1 fruit fly cellular context compared by ENCODE assay signal in genomic region chr3L:7988828-7989673, dm6.
TF ChIP-seq lines count a peak whose summit lies in the region.

No protein-coding gene starts in this region.

TF ChIP-seq in whole organism, embryonic, 481 proteins besides CTCF, POLR2A, EP300 and RAD21 (continued from another document and continues in another):
- TF ChIP-seq trh (GFP tag; optimal IDR thresholded peaks at IDR 0.05; lab: Kevin White, UChicago) (peak; percentile 9), lbe (GFP tag; optimal IDR thresholded peaks at IDR 0.05; lab: Kevin White, UChicago) (peak; percentile 14), Max (GFP tag; optimal IDR thresholded peaks at IDR 0.05; lab: Kevin White, UChicago) (peak; percentile 65), ase (GFP tag; IDR thresholded peaks at IDR 0.05; lab: Robert Waterston, UW) (peak; percentile 52; the same call in 1 of the 3 replicates), pb (GFP tag; optimal IDR thresholded peaks at IDR 0.05; lab: Kevin White, UChicago) (peak; percentile 35), gem (tag; optimal IDR thresholded peaks at IDR 0.05; lab: Kevin White, UChicago) (peak; percentile 86), Nf-YA (GFP tag; IDR thresholded peaks at IDR 0.05; lab: Robert Waterston, UW) (0 out of 2 replicates have a peak, but pooled peaks have one; percentile 29), tll (GFP tag; optimal IDR thresholded peaks at IDR 0.05; lab: Kevin White, UChicago) (no peak), CG4424 (GFP tag; optimal IDR thresholded peaks at IDR 0.05; lab: Kevin White, UChicago) (peak; percentile 85), prd (optimal IDR thresholded peaks at IDR 0.05; lab: Kevin White, UChicago) (no peak), prd (GFP tag; IDR thresholded peaks at IDR 0.05; lab: Robert Waterston, UW) (peak; percentile 83), CG7745 (tag; optimal IDR thresholded peaks at IDR 0.05; lab: Kevin White, UChicago) (no peak), zfh1 (GFP tag; IDR thresholded peaks at IDR 0.05; lab: Robert Waterston, UW) (peak; percentile 87), cas (GFP tag; IDR thresholded peaks at IDR 0.05; lab: Robert Waterston, UW) (no peak), CG13287 (GFP tag; IDR thresholded peaks at IDR 0.05; lab: Robert Waterston, UW; ENCODE audit: partially characterized antibody) (no peak), sc (optimal IDR thresholded peaks at IDR 0.05; lab: Kevin White, UChicago) (no peak), sc (GFP tag; optimal IDR thresholded peaks at IDR 0.05; lab: Kevin White, UChicago) (peak; percentile 75), CG2202 (tag; optimal IDR thresholded peaks at IDR 0.05; lab: Kevin White, UChicago) (peak; percentile 74), pnt (GFP tag; optimal IDR thresholded peaks at IDR 0.05; lab: Kevin White, UChicago) (peak; percentile 74), Side (GFP tag; optimal IDR thresholded peaks at IDR 0.05; lab: Kevin White, UChicago) (peak; percentile 70), ac (GFP tag; optimal IDR thresholded peaks at IDR 0.05; lab: Kevin White, UChicago) (peak; percentile 53), Lim3 (GFP tag; IDR thresholded peaks at IDR 0.05; lab: Robert Waterston, UW) (no peak), GATAe (GFP tag; conservative IDR thresholded peaks at IDR 0.05; lab: Robert Waterston, UW) (no peak), CG2712 (tag; optimal IDR thresholded peaks at IDR 0.05; lab: Kevin White, UChicago) (peak; percentile 92), onecut (GFP tag; IDR thresholded peaks at IDR 0.05; lab: Robert Waterston, UW) (peak; percentile 29; the same call in 1 of the 2 replicates), CG12236 (GFP tag; optimal IDR thresholded peaks at IDR 0.05; lab: Kevin White, UChicago) (peak; percentile 27), Rx (GFP tag; IDR thresholded peaks at IDR 0.05; lab: Robert Waterston, UW) (peak; percentile 41; the same call in 1 of the 2 replicates), knrl (GFP tag; IDR thresholded peaks at IDR 0.05; lab: Robert Waterston, UW; ENCODE audit: partially characterized antibody) (no peak), CG4617 (GFP tag; optimal IDR thresholded peaks at IDR 0.05; lab: Kevin White, UChicago; ENCODE audit: borderline replicate concordance) (peak; percentile 30), CG8765 (GFP tag; IDR thresholded peaks at IDR 0.05; lab: Robert Waterston, UW) (peak; percentile 86), CG31365 (tag; optimal IDR thresholded peaks at IDR 0.05; lab: Kevin White, UChicago) (no peak), Dip3 (GFP tag; optimal IDR thresholded peaks at IDR 0.05; lab: Kevin White, UChicago) (no peak), CG13775 (GFP tag; optimal IDR thresholded peaks at IDR 0.05; lab: Kevin White, UChicago) (peak; percentile 65), pfk (GFP tag; optimal IDR thresholded peaks at IDR 0.05; lab: Kevin White, UChicago) (no peak), CG5953 (GFP tag; IDR thresholded peaks at IDR 0.05; lab: Robert Waterston, UW) (no peak), da (GFP tag; optimal IDR thresholded peaks at IDR 0.05; lab: Kevin White, UChicago) (no peak), dmrt11E (tag; optimal IDR thresholded peaks at IDR 0.05; lab: Kevin White, UChicago) (peak; percentile 90), Atf-2 (GFP tag; optimal IDR thresholded peaks at IDR 0.05; lab: Kevin White, UChicago) (peak; percentile 22), H2.0 (GFP tag; IDR thresholded peaks at IDR 0.05; lab: Robert Waterston, UW) (no peak), CG15514 (GFP tag; optimal IDR thresholded peaks at IDR 0.05; lab: Kevin White, UChicago) (peak; percentile 10), CG9817 (tag; optimal IDR thresholded peaks at IDR 0.05; lab: Kevin White, UChicago) (peak; percentile 20), CG3281 (GFP tag; optimal IDR thresholded peaks at IDR 0.05; lab: Kevin White, UChicago) (peak; percentile 35), D19B (GFP tag; optimal IDR thresholded peaks at IDR 0.05; lab: Kevin White, UChicago) (no peak), row (GFP tag; IDR thresholded peaks at IDR 0.05; lab: Robert Waterston, UW) (peak; percentile 78), CG11456 (GFP tag; IDR thresholded peaks at IDR 0.05; lab: Robert Waterston, UW) (no peak), phol (tag; optimal IDR thresholded peaks at IDR 0.05; lab: Kevin White, UChicago) (peak; percentile 88), cwo (GFP tag; optimal IDR thresholded peaks at IDR 0.05; lab: Kevin White, UChicago) (peak; percentile 30), zen2 (GFP tag; IDR thresholded peaks at IDR 0.05; lab: Robert Waterston, UW; ENCODE audit: partially characterized antibody) (no peak), CG10209 (GFP tag; optimal IDR thresholded peaks at IDR 0.05; lab: Kevin White, UChicago) (peak; percentile 72), CG33213 (GFP tag; optimal IDR thresholded peaks at IDR 0.05; lab: Kevin White, UChicago) (peak; percentile 60), Hr3 (GFP tag; optimal IDR thresholded peaks at IDR 0.05; lab: Kevin White, UChicago) (peak; percentile 61), CG1603 (tag; optimal IDR thresholded peaks at IDR 0.05; lab: Kevin White, UChicago) (no peak), NfI (GFP tag; optimal IDR thresholded peaks at IDR 0.05; lab: Kevin White, UChicago) (peak; percentile 26), Ets97D (GFP tag; optimal IDR thresholded peaks at IDR 0.05; lab: Kevin White, UChicago) (no peak), unpg (GFP tag; optimal IDR thresholded peaks at IDR 0.05; lab: Kevin White, UChicago) (peak; percentile 68), Sry-β (GFP tag; optimal IDR thresholded peaks at IDR 0.05; lab: Kevin White, UChicago) (peak; percentile 52), CG10267 (tag; optimal IDR thresholded peaks at IDR 0.05; lab: Kevin White, UChicago) (peak; percentile 86), danr (GFP tag; IDR thresholded peaks at IDR 0.05; lab: Robert Waterston, UW) (no peak), fd64A (GFP tag; optimal IDR thresholded peaks at IDR 0.05; lab: Kevin White, UChicago) (peak; percentile 22), D19A (tag; optimal IDR thresholded peaks at IDR 0.05; lab: Kevin White, UChicago) (peak; percentile 69), Meics (GFP tag; optimal IDR thresholded peaks at IDR 0.05; lab: Kevin White, UChicago) (peak; percentile 26), org-1 (GFP tag; optimal IDR thresholded peaks at IDR 0.05; lab: Kevin White, UChicago) (peak; percentile 41), Gug (GFP tag; IDR thresholded peaks at IDR 0.05; lab: Robert Waterston, UW) (peak; percentile 27; the same call in 2 of the 4 replicates), CG17568 (GFP tag; optimal IDR thresholded peaks at IDR 0.05; lab: Kevin White, UChicago) (peak; percentile 26), CG13624 (GFP tag; optimal IDR thresholded peaks at IDR 0.05; lab: Kevin White, UChicago) (no peak), jigr1 (GFP tag; IDR thresholded peaks at IDR 0.05; lab: Robert Waterston, UW) (peak; percentile 37; the same call in 1 of the 3 replicates), z (GFP tag; IDR thresholded peaks at IDR 0.05; lab: Robert Waterston, UW) (no peak; the same call in 2 of the 3 replicates), chm (GFP tag; IDR thresholded peaks at IDR 0.05; lab: Robert Waterston, UW) (peak; percentile 42; the same call in 1 of the 2 replicates), NC2β (GFP tag; optimal IDR thresholded peaks at IDR 0.05; lab: Kevin White, UChicago) (peak; percentile 36), CG18619 (GFP tag; optimal IDR thresholded peaks at IDR 0.05; lab: Kevin White, UChicago) (peak; percentile 57), en (GFP tag; optimal IDR thresholded peaks at IDR 0.05; lab: Kevin White, UChicago) (peak; percentile 17), CG1024 (GFP tag; IDR thresholded peaks at IDR 0.05; lab: Robert Waterston, UW) (peak; percentile 53), vnd (GFP tag; IDR thresholded peaks at IDR 0.05; lab: Robert Waterston, UW; ENCODE audit: partially characterized antibody) (no peak), kay (GFP tag; optimal IDR thresholded peaks at IDR 0.05; lab: Kevin White, UChicago) (peak; percentile 14), CoRest (tag; optimal IDR thresholded peaks at IDR 0.05; lab: Kevin White, UChicago) (peak; percentile 68), CG9437 (GFP tag; optimal IDR thresholded peaks at IDR 0.05; lab: Kevin White, UChicago) (peak; percentile 60), nerfin-1 (tag; optimal IDR thresholded peaks at IDR 0.05; lab: Kevin White, UChicago) (peak; percentile 68), slbo (GFP tag; IDR thresholded peaks at IDR 0.05; lab: Robert Waterston, UW) (0 out of 2 replicates have a peak, but pooled peaks have one; percentile 43), CG7987 (GFP tag; optimal IDR thresholded peaks at IDR 0.05; lab: Kevin White, UChicago) (no peak), CG8359 (GFP tag; optimal IDR thresholded peaks at IDR 0.05; lab: Kevin White, UChicago; ENCODE audit: borderline replicate concordance) (peak; percentile 74), jing (GFP tag; optimal IDR thresholded peaks at IDR 0.05; lab: Kevin White, UChicago) (peak; percentile 29), Ada2b (GFP tag; IDR thresholded peaks at IDR 0.05; lab: Robert Waterston, UW) (peak; percentile 25; the same call in 1 of the 2 replicates), CG6813 (GFP tag; optimal IDR thresholded peaks at IDR 0.05; lab: Kevin White, UChicago) (peak; percentile 60), CG12155 (GFP tag; optimal IDR thresholded peaks at IDR 0.05; lab: Kevin White, UChicago) (peak; percentile 54), Fer2 (tag; optimal IDR thresholded peaks at IDR 0.05; lab: Kevin White, UChicago) (no peak), stc (GFP tag; IDR thresholded peaks at IDR 0.05; lab: Robert Waterston, UW) (peak; percentile 46; the same call in 1 of the 2 replicates), Sin3A (optimal IDR thresholded peaks at IDR 0.05; lab: Kevin White, UChicago) (no peak), CG11093 (GFP tag; IDR thresholded peaks at IDR 0.05; lab: Robert Waterston, UW) (peak; percentile 53; the same call in 1 of the 3 replicates), pho (GFP tag; optimal IDR thresholded peaks at IDR 0.05; lab: Kevin White, UChicago) (no peak), Oli (tag; optimal IDR thresholded peaks at IDR 0.05; lab: Kevin White, UChicago) (peak; percentile 77), Hr39 (optimal IDR thresholded peaks at IDR 0.05; lab: Kevin White, UChicago) (peak; percentile 38), eve (GFP tag; optimal IDR thresholded peaks at IDR 0.05; lab: Kevin White, UChicago) (peak; percentile 19 to 88), Antp (GFP tag; optimal IDR thresholded peaks at IDR 0.05; lab: Kevin White, UChicago) (peak; percentile 21), Blimp-1 (GFP tag; optimal IDR thresholded peaks at IDR 0.05; lab: Kevin White, UChicago) (peak; percentile 88), Hand (GFP tag; optimal IDR thresholded peaks at IDR 0.05; lab: Kevin White, UChicago) (no peak), cg (GFP tag; optimal IDR thresholded peaks at IDR 0.05; lab: Kevin White, UChicago) (peak; percentile 42), ap (GFP tag; IDR thresholded peaks at IDR 0.05; lab: Robert Waterston, UW) (0 out of 2 replicates have a peak, but pooled peaks have one; percentile 16), CG15073 (GFP tag; optimal IDR thresholded peaks at IDR 0.05; lab: Kevin White, UChicago) (peak; percentile 22), her (GFP tag; optimal IDR thresholded peaks at IDR 0.05; lab: Kevin White, UChicago) (no peak), zfh2 (GFP tag; optimal IDR thresholded peaks at IDR 0.05; lab: Kevin White, UChicago) (no peak), Nf-YB (GFP tag; optimal IDR thresholded peaks at IDR 0.05; lab: Kevin White, UChicago) (peak; percentile 46), zen (tag; optimal IDR thresholded peaks at IDR 0.05; lab: Kevin White, UChicago) (peak; percentile 80), lov (optimal IDR thresholded peaks at IDR 0.05; lab: Kevin White, UChicago) (no peak), lov (GFP tag; IDR thresholded peaks at IDR 0.05; lab: Robert Waterston, UW) (peak; percentile 70; the same call in 2 of the 3 replicates), rib (GFP tag; IDR thresholded peaks at IDR 0.05; lab: Robert Waterston, UW) (peak; percentile 38; the same call in 1 of the 2 replicates), crc (GFP tag; optimal IDR thresholded peaks at IDR 0.05; lab: Kevin White, UChicago) (peak; percentile 45), nerfin-2 (GFP tag; IDR thresholded peaks at IDR 0.05; lab: Robert Waterston, UW; ENCODE audit: partially characterized antibody) (no peak), CG3995 (GFP tag; optimal IDR thresholded peaks at IDR 0.05; lab: Kevin White, UChicago) (no peak), pan (optimal IDR thresholded peaks at IDR 0.05; lab: Kevin White, UChicago) (no peak), pan (GFP tag; optimal IDR thresholded peaks at IDR 0.05 in 1 of 2, IDR thresholded peaks at IDR 0.05 in 1 of 2) (peak in 1 of 2 experiments; percentile 58), CG6654 (GFP tag; optimal IDR thresholded peaks at IDR 0.05; lab: Kevin White, UChicago) (peak; percentile 27), CG7357 (GFP tag; IDR thresholded peaks at IDR 0.05; lab: Robert Waterston, UW) (no peak; the same call in 2 of the 3 replicates), Dip2 (GFP tag; IDR thresholded peaks at IDR 0.05; lab: Robert Waterston, UW) (no peak), bsh (GFP tag; optimal IDR thresholded peaks at IDR 0.05; lab: Kevin White, UChicago) (peak; percentile 57 to 89), sug (tag; optimal IDR thresholded peaks at IDR 0.05; lab: Kevin White, UChicago) (no peak), CG18011 (GFP tag; optimal IDR thresholded peaks at IDR 0.05; lab: Kevin White, UChicago) (no peak), mam (GFP tag; optimal IDR thresholded peaks at IDR 0.05; lab: Kevin White, UChicago) (peak; percentile 7), wor (GFP tag; IDR thresholded peaks at IDR 0.05; lab: Robert Waterston, UW) (peak; percentile 38; the same call in 1 of the 2 replicates), tap (tag; optimal IDR thresholded peaks at IDR 0.05; lab: Kevin White, UChicago) (peak; percentile 2), CG12299 (tag; optimal IDR thresholded peaks at IDR 0.05; lab: Kevin White, UChicago) (no peak), CG8281 (tag; optimal IDR thresholded peaks at IDR 0.05; lab: Kevin White, UChicago) (peak; percentile 10), pita (GFP tag; optimal IDR thresholded peaks at IDR 0.05; lab: Kevin White, UChicago) (no peak), E2f1 (GFP tag; IDR thresholded peaks at IDR 0.05; lab: Robert Waterston, UW) (0 out of 2 replicates have a peak, but pooled peaks have one; percentile 37), lab (GFP tag; optimal IDR thresholded peaks at IDR 0.05; lab: Kevin White, UChicago) (peak; percentile 66), kah (GFP tag; optimal IDR thresholded peaks at IDR 0.05; lab: Kevin White, UChicago) (peak; percentile 17), CG12659 (GFP tag; optimal IDR thresholded peaks at IDR 0.05; lab: Kevin White, UChicago) (peak; percentile 57), az2 (GFP tag; optimal IDR thresholded peaks at IDR 0.05; lab: Kevin White, UChicago) (peak; percentile 68), CG7556 (GFP tag; optimal IDR thresholded peaks at IDR 0.05; lab: Kevin White, UChicago) (peak; percentile 78), TFAM (GFP tag; optimal IDR thresholded peaks at IDR 0.05; lab: Kevin White, UChicago) (peak; percentile 39), CG6689 (GFP tag; IDR thresholded peaks at IDR 0.05; lab: Robert Waterston, UW) (peak; percentile 68)
